Fruit fly (Drosophila melanogaster): Measurements from ENCODE around the gene CG32262.

DNA sequence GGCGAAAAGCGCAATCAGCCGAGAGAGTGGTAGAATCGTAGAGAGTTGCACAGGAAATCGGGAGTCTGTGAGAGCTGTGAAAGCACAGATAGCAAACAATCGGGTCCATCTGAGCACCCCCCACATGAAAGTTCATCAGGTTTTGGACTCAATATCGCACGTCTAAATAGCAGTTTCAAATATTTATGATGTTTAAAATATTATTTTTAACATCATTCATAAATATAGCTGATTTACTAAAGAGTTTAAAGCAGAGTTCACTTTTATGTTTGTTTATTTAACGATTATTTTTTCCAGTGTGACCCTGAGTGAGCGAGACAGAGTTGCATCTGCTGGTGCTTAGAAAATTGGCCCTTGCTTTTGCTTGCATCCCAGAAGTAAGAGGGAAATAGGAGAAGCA, 8.7 kb downstream of the CG32262 start:
- TF ChIP-seq usp (GFP tag; optimal IDR thresholded peaks at IDR 0.05) (no peak), pan (optimal IDR thresholded peaks at IDR 0.05) (no peak)
